Fruit fly (Drosophila melanogaster) whole organism, wandering third instar larva: ENCODE measurements around the gene CG7884.
A peak's percentile ranks its signal among the peaks of the same experiment; 100 is the strongest.

Source experiments
- Abd-B ChIP-seq: fragments of >200 bp; optimal IDR thresholded peaks from 2 replicates; lab custom pipeline; 2017; ENCODE audit warnings: missing biosample characterization, missing genetic modification characterization
- CG32264 ChIP-seq: fragments of 200-800 bp; sonication (Bioruptor generic); optimal IDR thresholded peaks from 2 replicates; lab custom pipeline; 2016; ENCODE audit warnings: missing biosample characterization, missing genetic modification characterization
- CG9705 ChIP-seq: fragments of 200-800 bp; sonication (Bioruptor generic); optimal IDR thresholded peaks from 2 replicates; lab custom pipeline; 2018; ENCODE audit warnings: missing biosample characterization, mild to moderate bottlenecking, missing genetic modification characterization
- CrebA ChIP-seq: fragments of 200-800 bp; sonication (Bioruptor generic); optimal IDR thresholded peaks from 2 replicates; lab custom pipeline; 2016; ENCODE audit warnings: missing biosample characterization, mild to moderate bottlenecking, missing genetic modification characterization, borderline replicate concordance
- Dfd ChIP-seq: fragments of >200 bp; optimal IDR thresholded peaks from 2 replicates; lab custom pipeline; 2017; ENCODE audit warnings: missing biosample characterization, missing genetic modification characterization
- Dif ChIP-seq: fragments of 200-275, 200-300 bp; sonication (Bioruptor generic); optimal IDR thresholded peaks from 2 replicates; lab custom pipeline; 2018; ENCODE audit warnings: missing biosample characterization, missing genetic modification characterization; ENCODE audit not compliant: partially characterized antibody
- GATAd ChIP-seq: sonication (Bioruptor generic); optimal IDR thresholded peaks from 2 replicates; lab custom pipeline; 2016; ENCODE audit warnings: missing biosample characterization, missing genetic modification characterization
- HLH106 ChIP-seq: fragments of 200-800 bp; optimal IDR thresholded peaks from 3 replicates; lab custom pipeline; 2019; ENCODE audit warnings: missing biosample characterization, mild to moderate bottlenecking, missing genetic modification characterization, moderate library complexity
- Hnf4 ChIP-seq: fragments of 200-800 bp; sonication (Bioruptor generic); optimal IDR thresholded peaks from 2 replicates; lab custom pipeline; 2016; ENCODE audit warnings: missing biosample characterization, mild to moderate bottlenecking, missing genetic modification characterization
- Hr78 ChIP-seq: fragments of >200 bp; optimal IDR thresholded peaks from 2 replicates; lab custom pipeline; 2017; ENCODE audit warnings: missing biosample characterization, missing genetic modification characterization
- Hr83 ChIP-seq: fragments of 200-300 bp; sonication (Bioruptor generic); optimal IDR thresholded peaks from 2 replicates; lab custom pipeline; 2016; ENCODE audit warnings: missing biosample characterization, mild to moderate bottlenecking, missing genetic modification characterization, moderate library complexity; ENCODE audit not compliant: poor library complexity, severe bottlenecking
- Jra ChIP-seq: sonication (Bioruptor generic); optimal IDR thresholded peaks from 2 replicates; lab custom pipeline; 2016; ENCODE audit warnings: missing biosample characterization, missing genetic modification characterization
- Mio ChIP-seq: sonication (Bioruptor generic); optimal IDR thresholded peaks from 2 replicates; lab custom pipeline; 2016; ENCODE audit warnings: missing biosample characterization, missing genetic modification characterization
- Myc ChIP-seq: fragments of >200 bp; optimal IDR thresholded peaks from 2 replicates; lab custom pipeline; 2017
- N ChIP-seq: fragments of >200 bp; optimal IDR thresholded peaks from 2 replicates; lab custom pipeline; 2018; ENCODE audit warnings: missing biosample characterization, missing external identifiers, missing genetic modification characterization
- OdsH ChIP-seq: fragments of 200-800 bp; sonication (Bioruptor generic); optimal IDR thresholded peaks from 2 replicates; lab custom pipeline; 2016; ENCODE audit warnings: missing biosample characterization, mild to moderate bottlenecking, missing genetic modification characterization
- Rel ChIP-seq, 2 experiments: fragments of 200-800 bp; sonication (Bioruptor generic) in 1 of 2; optimal IDR thresholded peaks; 2 replicates in 1 of 2; 3 replicates in 1 of 2; lab custom pipeline; 2016 to 2019; ENCODE audit warnings: mild to moderate bottlenecking in 2 of 2, missing biosample characterization in 2 of 2, missing genetic modification characterization in 2 of 2, moderate library complexity in 1 of 2
- Sp1 ChIP-seq: fragments of 200-800 bp; sonication (Bioruptor generic); optimal IDR thresholded peaks from 3 replicates; lab custom pipeline; 2019; ENCODE audit warnings: missing biosample characterization, mild to moderate bottlenecking, missing genetic modification characterization, moderate library complexity
- Vsx2 ChIP-seq: fragments of 200-300, 225-300 bp; sonication (Bioruptor generic); optimal IDR thresholded peaks from 2 replicates; lab custom pipeline; 2018; ENCODE audit warnings: missing biosample characterization, missing genetic modification characterization; ENCODE audit not compliant: partially characterized antibody
- br ChIP-seq: fragments of 200-800 bp; sonication (Bioruptor generic); optimal IDR thresholded peaks from 2 replicates; lab custom pipeline; 2016; ENCODE audit warnings: missing biosample characterization, missing genetic modification characterization
- brk ChIP-seq: fragments of 200-800 bp; sonication (Bioruptor generic); optimal IDR thresholded peaks from 2 replicates; lab custom pipeline; 2016; ENCODE audit warnings: missing biosample characterization, mild to moderate bottlenecking, missing genetic modification characterization
- dl ChIP-seq, 2 experiments: fragments of 175-275, 200-275 bp in 1 of 2; fragments of 200-275 bp in 1 of 2; sonication (Bioruptor generic); optimal IDR thresholded peaks; lab custom pipeline; 2018; ENCODE audit warnings: mild to moderate bottlenecking in 2 of 2, missing biosample characterization in 2 of 2, missing genetic modification characterization in 2 of 2, moderate library complexity in 2 of 2; ENCODE audit not compliant: partially characterized antibody in 2 of 2, insufficient read depth in 1 of 2
- dmrt93B ChIP-seq: fragments of 200-800 bp; sonication (Bioruptor generic); optimal IDR thresholded peaks from 2 replicates; lab custom pipeline; 2018; ENCODE audit warnings: missing biosample characterization, mild to moderate bottlenecking, missing genetic modification characterization
- dsf ChIP-seq: sonication (Bioruptor generic); optimal IDR thresholded peaks from 2 replicates; lab custom pipeline; 2016; ENCODE audit warnings: missing biosample characterization, missing genetic modification characterization, borderline replicate concordance
- ey ChIP-seq: fragments of 200-800 bp; sonication (Bioruptor generic); optimal IDR thresholded peaks from 2 replicates; lab custom pipeline; 2016; ENCODE audit warnings: missing biosample characterization, missing genetic modification characterization
- foxo ChIP-seq, 2 experiments: fragments of 200-800 bp; sonication (Bioruptor generic); optimal IDR thresholded peaks; 2 replicates in 1 of 2; 3 replicates in 1 of 2; lab custom pipeline; 2016 to 2017; ENCODE audit warnings: missing biosample characterization in 2 of 2, missing genetic modification characterization in 2 of 2
- fru ChIP-seq: fragments of 200-800 bp; sonication (Bioruptor generic); optimal IDR thresholded peaks from 3 replicates; lab custom pipeline; 2016; ENCODE audit warnings: missing biosample characterization, mild to moderate bottlenecking, missing genetic modification characterization
- h ChIP-seq: fragments of 200-800 bp; sonication (Bioruptor generic); optimal IDR thresholded peaks from 3 replicates; lab custom pipeline; 2016; ENCODE audit warnings: missing biosample characterization, mild to moderate bottlenecking, missing genetic modification characterization
- jim ChIP-seq: fragments of 175-275, 200-325 bp; sonication (Bioruptor generic); optimal IDR thresholded peaks from 2 replicates; lab custom pipeline; 2016; ENCODE audit warnings: missing biosample characterization, mild to moderate bottlenecking, missing genetic modification characterization
- lola ChIP-seq: fragments of >200 bp; optimal IDR thresholded peaks from 2 replicates; lab custom pipeline; 2017; ENCODE audit warnings: missing biosample characterization, missing genetic modification characterization
- pan ChIP-seq: fragments of >200 bp; optimal IDR thresholded peaks from 2 replicates; lab custom pipeline; 2017
- psq ChIP-seq: fragments of 200-800 bp; sonication (Bioruptor generic); optimal IDR thresholded peaks from 3 replicates; lab custom pipeline; 2017; ENCODE audit warnings: missing biosample characterization, mild to moderate bottlenecking, missing genetic modification characterization, moderate library complexity
- rgr ChIP-seq: fragments of 200-800 bp; sonication (Bioruptor generic); optimal IDR thresholded peaks from 3 replicates; lab custom pipeline; 2016; ENCODE audit warnings: missing biosample characterization, mild to moderate bottlenecking, missing genetic modification characterization
- sage ChIP-seq: fragments of 200-800 bp; sonication (Bioruptor generic); optimal IDR thresholded peaks from 2 replicates; lab custom pipeline; 2016; ENCODE audit warnings: missing biosample characterization, mild to moderate bottlenecking, missing genetic modification characterization
- sv ChIP-seq: fragments of 200-800 bp; sonication (Bioruptor generic); optimal IDR thresholded peaks from 3 replicates; lab custom pipeline; 2016; ENCODE audit warnings: missing biosample characterization, missing genetic modification characterization
- tai ChIP-seq: sonication (Bioruptor generic); optimal IDR thresholded peaks from 2 replicates; lab custom pipeline; 2016; ENCODE audit warnings: missing biosample characterization, missing genetic modification characterization
- usp ChIP-seq: fragments of >200 bp; optimal IDR thresholded peaks from 2 replicates; lab custom pipeline; 2017; ENCODE audit warnings: missing biosample characterization, missing genetic modification characterization
- woc ChIP-seq: sonication (Bioruptor generic); optimal IDR thresholded peaks from 2 replicates; lab custom pipeline; 2016; ENCODE audit warnings: missing biosample characterization, mild to moderate bottlenecking, missing genetic modification characterization

Gene CG7884

dm6 chrX:19216671-19217070 is 3.8 kb upstream of the CG7884 start:
- peak; percentile 64 for TF ChIP-seq Vsx2
- TF ChIP-seq rgr (GFP tag; lab: Kevin White, UChicago): no peak

- TF ChIP-seq tai (no peak), Dfd (GFP tag; lab: Kevin White, UChicago) (no peak), N (GFP tag; lab: Kevin White, UChicago) (no peak), ey (no peak), brk (no peak), sage (GFP tag; lab: Kevin White, UChicago) (no peak)
Measured at dm6 chrX:19220963-19221572, 646 bp downstream of the CG7884 start.

- TF ChIP-seq Sp1 (GFP tag; lab: Kevin White, UChicago) (peak; percentile 37), Mio (GFP tag; lab: Kevin White, UChicago) (no peak), foxo (GFP tag; optimal IDR thresholded peaks at IDR 0.05; lab: Kevin White, UChicago) (peak in 1 of 2 experiments; percentile 32), psq (GFP tag; lab: Kevin White, UChicago) (peak; percentile 47)
Measured at dm6 chrX:19224580-19225303, 4.3 kb downstream of the CG7884 start.

- TF ChIP-seq fru (GFP tag; lab: Kevin White, UChicago): peak; percentile 24
- no peak for TF ChIP-seq dsf (GFP tag; lab: Kevin White, UChicago)
Measured at dm6 chrX:19225304-19225640, 4.8 kb downstream of the CG7884 start.

- TF ChIP-seq tai (no peak), Dif (GFP tag; lab: Kevin White, UChicago) (no peak), Vsx2 (peak; percentile 42), usp (GFP tag; lab: Kevin White, UChicago) (no peak), pan (lab: Kevin White, UChicago) (no peak), dl (GFP tag; optimal IDR thresholded peaks at IDR 0.05; lab: Kevin White, UChicago; ENCODE audit: insufficient read depth in 1 of 2, partially characterized antibody in 2 of 2) (no peak), dmrt93B (peak; percentile 40), dsf (GFP tag; lab: Kevin White, UChicago) (no peak), Hnf4 (GFP tag; lab: Kevin White, UChicago) (no peak), OdsH (GFP tag; lab: Kevin White, UChicago) (peak; percentile 21), Hr83 (GFP tag; lab: Kevin White, UChicago) (no peak), rgr (GFP tag; lab: Kevin White, UChicago) (peak; percentile 33), foxo (GFP tag; optimal IDR thresholded peaks at IDR 0.05; lab: Kevin White, UChicago) (peak in 1 of 2 experiments; percentile 55), CG32264 (GFP tag; lab: Kevin White, UChicago) (no peak), ey (peak; percentile 27), Myc (lab: Kevin White, UChicago) (no peak), woc (GFP tag; lab: Kevin White, UChicago) (peak; percentile 42), Dfd (GFP tag; lab: Kevin White, UChicago) (no peak), N (GFP tag; lab: Kevin White, UChicago) (no peak), h (peak; percentile 54), sv (GFP tag; lab: Kevin White, UChicago) (no peak), Rel (GFP tag; optimal IDR thresholded peaks at IDR 0.05; lab: Kevin White, UChicago) (no peak), Rel (tag; optimal IDR thresholded peaks at IDR 0.05; lab: Kevin White, UChicago) (no peak), jim (GFP tag; lab: Kevin White, UChicago) (no peak), CrebA (GFP tag; lab: Kevin White, UChicago) (no peak), Abd-B (no peak), Sp1 (GFP tag; lab: Kevin White, UChicago) (no peak), GATAd (GFP tag; lab: Kevin White, UChicago) (no peak), brk (no peak), Jra (GFP tag; lab: Kevin White, UChicago) (no peak), sage (GFP tag; lab: Kevin White, UChicago) (no peak), Mio (GFP tag; lab: Kevin White, UChicago) (no peak), psq (GFP tag; lab: Kevin White, UChicago) (peak; percentile 25), Hr78 (GFP tag; lab: Kevin White, UChicago) (no peak), lola (GFP tag; lab: Kevin White, UChicago) (no peak), fru (GFP tag; lab: Kevin White, UChicago) (peak; percentile 66), br (GFP tag; lab: Kevin White, UChicago) (peak; percentile 38), HLH106 (peak; percentile 61), CG9705 (no peak)
- TF ChIP-seq, all 38 proteins: peak for 12
Measured at dm6 chrX:19229855-19230433, 9.5 kb downstream of the CG7884 start.
